Fruit fly (Drosophila melanogaster): ENCODE measurements around the gene fd3F.

The fd3F gene

DNA sequence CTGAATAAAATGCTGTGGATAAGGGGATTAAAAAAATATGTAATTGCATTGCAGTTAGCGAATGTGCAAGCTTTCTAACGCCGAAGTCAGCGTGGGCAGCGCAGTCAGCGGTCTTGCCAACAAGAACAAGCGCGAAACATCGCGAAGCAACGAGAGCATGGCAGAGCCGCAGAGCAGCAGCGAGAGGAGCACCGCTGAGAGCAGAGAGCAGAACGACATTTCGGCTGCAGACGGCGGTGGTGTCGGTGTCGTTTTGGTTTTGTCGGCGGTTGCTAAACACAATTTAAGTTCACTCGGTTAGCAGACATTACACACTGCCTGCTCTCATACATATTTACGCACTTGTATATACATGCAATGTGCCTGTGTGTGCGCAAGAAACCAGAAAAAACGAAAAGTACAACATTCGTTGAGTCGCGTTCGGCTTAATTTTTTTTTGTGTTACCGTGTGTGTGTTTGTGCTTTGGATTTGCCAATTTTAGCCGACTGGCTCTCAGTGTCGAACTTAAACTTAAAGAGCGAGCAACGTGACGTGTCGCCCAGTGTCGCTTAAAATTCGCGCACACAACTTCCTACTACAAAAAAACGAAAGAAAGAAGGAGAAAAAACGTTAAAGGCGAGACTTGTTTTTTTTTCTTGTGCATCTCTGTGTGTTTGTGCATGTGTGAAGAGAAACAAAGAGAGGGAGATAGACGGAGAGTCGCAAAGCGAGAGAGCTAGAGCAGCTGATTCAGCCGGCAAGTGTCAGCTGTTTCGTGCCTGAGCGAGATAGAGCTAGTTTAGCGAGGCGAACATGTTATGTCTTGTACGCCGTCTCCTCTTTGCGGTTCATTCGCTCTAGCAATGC lies 26.1 kb upstream of the fd3F start (continued):
- TF ChIP-seq abd-A (tag; optimal IDR thresholded peaks at IDR 0.05) (peak; percentile 68), B-H1 (GFP tag; IDR thresholded peaks at IDR 0.05) (no peak), Adf1 (GFP tag; IDR thresholded peaks at IDR 0.05) (peak; percentile 85), Meics (GFP tag; optimal IDR thresholded peaks at IDR 0.05) (peak; percentile 24), E2f1 (GFP tag; IDR thresholded peaks at IDR 0.05) (no peak), HLHmδ (GFP tag; optimal IDR thresholded peaks at IDR 0.05) (no peak), CG10979 (tag; optimal IDR thresholded peaks at IDR 0.05) (no peak), otp (GFP tag; IDR thresholded peaks at IDR 0.05) (no peak), CG2678 (tag; optimal IDR thresholded peaks at IDR 0.05) (peak; percentile 33), twi (tag; optimal IDR thresholded peaks at IDR 0.05) (no peak), CG13894 (tag; optimal IDR thresholded peaks at IDR 0.05) (peak; percentile 35), lab (GFP tag; optimal IDR thresholded peaks at IDR 0.05) (peak; percentile 18), Scr (GFP tag; IDR thresholded peaks at IDR 0.05; ENCODE audit: partially characterized antibody) (0 out of 2 replicates have a peak, but pooled peaks have one; percentile 22), CG10543 (GFP tag; optimal IDR thresholded peaks at IDR 0.05) (peak; percentile 79), GATAe (GFP tag; conservative IDR thresholded peaks at IDR 0.05) (no peak), Rfx (GFP tag; IDR thresholded peaks at IDR 0.05) (peak; percentile 45; the same call in 1 of the 2 replicates), seq (GFP tag; IDR thresholded peaks at IDR 0.05) (peak; percentile 38; the same call in 1 of the 2 replicates), CG3163 (GFP tag; optimal IDR thresholded peaks at IDR 0.05) (peak; percentile 64), CG15601 (tag; optimal IDR thresholded peaks at IDR 0.05) (peak; percentile 10), ewg (GFP tag; optimal IDR thresholded peaks at IDR 0.05) (no peak), gt (GFP tag; IDR thresholded peaks at IDR 0.05) (no peak), Bgb (GFP tag; IDR thresholded peaks at IDR 0.05; ENCODE audit: partially characterized antibody) (no peak; the same call in 1 of the 2 replicates), rib (GFP tag; IDR thresholded peaks at IDR 0.05) (peak; percentile 74; the same call in 1 of the 2 replicates), corto (GFP tag; optimal IDR thresholded peaks at IDR 0.05) (peak; percentile 75), Kr (GFP tag; optimal IDR thresholded peaks at IDR 0.05) (no peak), CG17568 (GFP tag; optimal IDR thresholded peaks at IDR 0.05) (peak; percentile 27), CG15514 (GFP tag; optimal IDR thresholded peaks at IDR 0.05) (peak; percentile 2), psq (GFP tag; optimal IDR thresholded peaks at IDR 0.05) (peak; percentile 72), CG7987 (GFP tag; optimal IDR thresholded peaks at IDR 0.05) (no peak), Spps (tag; optimal IDR thresholded peaks at IDR 0.05) (no peak), Deaf1 (tag; optimal IDR thresholded peaks at IDR 0.05) (peak; percentile 84), nerfin-1 (tag; optimal IDR thresholded peaks at IDR 0.05) (peak; percentile 24), CG8281 (tag; optimal IDR thresholded peaks at IDR 0.05) (no peak), yki (optimal IDR thresholded peaks at IDR 0.05) (peak; percentile 42), Pdp1 (GFP tag; optimal IDR thresholded peaks at IDR 0.05) (peak in 1 of 2 experiments; percentile 9), CG7839 (tag; optimal IDR thresholded peaks at IDR 0.05) (peak; percentile 2), slp2 (GFP tag; optimal IDR thresholded peaks at IDR 0.05) (no peak), bsh (GFP tag; optimal IDR thresholded peaks at IDR 0.05) (peak in 1 of 2 experiments; percentile 92), nau (GFP tag; optimal IDR thresholded peaks at IDR 0.05) (peak; percentile 9), Eip74EF (GFP tag; optimal IDR thresholded peaks at IDR 0.05) (peak in 1 of 2 experiments; percentile 50), Mad (GFP tag; optimal IDR thresholded peaks at IDR 0.05) (no peak), peb (GFP tag; IDR thresholded peaks at IDR 0.05) (no peak), Awh (GFP tag; IDR thresholded peaks at IDR 0.05) (0 out of 2 replicates have a peak, but pooled peaks have one; percentile 10), gem (tag; optimal IDR thresholded peaks at IDR 0.05) (peak; percentile 20), Dll (GFP tag; IDR thresholded peaks at IDR 0.05; ENCODE audit: partially characterized antibody) (0 out of 4 replicates have a peak, but pooled peaks have one; percentile 16), p53 (GFP tag; optimal IDR thresholded peaks at IDR 0.05) (peak; percentile 100), CG7963 (GFP tag; IDR thresholded peaks at IDR 0.05; ENCODE audit: partially characterized antibody) (no peak)

Measured in whole organism, embryonic.